Fruit fly (Drosophila melanogaster): ENCODE measurements around the gene CG31668.

CG31668 gene

DNA sequence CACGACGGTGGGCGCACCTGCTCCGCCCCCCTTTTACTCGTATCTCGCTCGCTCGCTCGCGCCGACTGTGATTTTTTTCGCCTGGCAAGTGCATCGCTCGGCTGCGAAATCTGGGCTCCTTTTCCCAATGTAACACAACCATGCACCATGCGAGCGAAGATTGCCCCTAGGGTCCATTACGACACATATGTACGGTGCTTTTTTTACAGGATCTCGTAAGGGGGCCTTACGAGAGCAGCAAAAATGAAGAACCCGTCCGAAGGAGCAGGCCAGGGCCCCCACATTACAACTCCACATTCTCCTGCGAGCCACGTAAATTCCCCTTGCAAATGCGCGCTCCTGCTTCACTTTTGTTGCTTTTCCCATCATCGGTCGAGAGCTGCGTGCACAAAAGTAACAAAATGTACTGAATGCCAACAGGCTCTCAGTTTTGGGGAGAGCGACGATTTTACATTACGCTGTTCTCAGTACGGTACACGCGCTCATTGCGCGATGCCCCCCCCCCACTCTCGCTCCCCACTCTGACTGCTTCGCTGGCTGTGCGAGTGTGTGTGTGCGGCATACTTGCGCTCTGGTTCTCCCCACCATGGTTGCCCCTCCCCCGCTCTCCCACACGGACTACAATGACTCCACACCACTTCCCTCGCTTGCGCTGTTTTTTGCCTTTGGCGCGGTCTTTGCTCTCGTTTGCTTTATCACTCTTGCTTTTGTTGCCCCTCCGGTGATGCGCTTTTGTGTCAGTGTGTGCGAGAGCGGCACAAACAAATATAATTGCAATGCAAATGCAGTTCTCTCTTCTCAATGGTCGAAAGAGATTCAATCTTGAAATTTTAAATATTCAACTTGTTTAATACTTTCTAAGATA is 2.9 kb downstream of the CG31668 start (continued):
- TF ChIP-seq pros (GFP tag; optimal IDR thresholded peaks at IDR 0.05) (peak; percentile 65), dmrt99B (tag; optimal IDR thresholded peaks at IDR 0.05) (no peak), CG17359 (tag; optimal IDR thresholded peaks at IDR 0.05) (no peak), lilli (GFP tag; optimal IDR thresholded peaks at IDR 0.05) (no peak), hkb (optimal IDR thresholded peaks at IDR 0.05) (no peak), hkb (GFP tag; IDR thresholded peaks at IDR 0.05) (0 out of 2 replicates have a peak, but pooled peaks have one; percentile 33), wor (GFP tag; IDR thresholded peaks at IDR 0.05) (no peak), Dad (GFP tag; optimal IDR thresholded peaks at IDR 0.05) (no peak), Side (GFP tag; optimal IDR thresholded peaks at IDR 0.05) (no peak), CG15073 (GFP tag; optimal IDR thresholded peaks at IDR 0.05) (no peak), CG4424 (GFP tag; optimal IDR thresholded peaks at IDR 0.05) (no peak), kay (GFP tag; optimal IDR thresholded peaks at IDR 0.05) (peak; percentile 39), Poxn (GFP tag; IDR thresholded peaks at IDR 0.05) (no peak), sens (GFP tag) (peak; percentile 46), p53 (GFP tag; optimal IDR thresholded peaks at IDR 0.05) (no peak), sqz (GFP tag; optimal IDR thresholded peaks at IDR 0.05) (peak; percentile 70), Dref (GFP tag; IDR thresholded peaks at IDR 0.05) (0 out of 2 replicates have a peak, but pooled peaks have one; percentile 29), sna (GFP tag; IDR thresholded peaks at IDR 0.05; ENCODE audit: partially characterized antibody) (peak; percentile 38; the same call in 1 of the 2 replicates), CG4617 (GFP tag; optimal IDR thresholded peaks at IDR 0.05; ENCODE audit: borderline replicate concordance) (no peak), CG13296 (GFP tag; optimal IDR thresholded peaks at IDR 0.05) (no peak), CG17829 (tag; optimal IDR thresholded peaks at IDR 0.05) (no peak), CG9817 (tag; optimal IDR thresholded peaks at IDR 0.05) (no peak), chif (GFP tag; optimal IDR thresholded peaks at IDR 0.05) (no peak), rib (GFP tag; IDR thresholded peaks at IDR 0.05) (peak; percentile 70), CG14050 (GFP tag; IDR thresholded peaks at IDR 0.05) (no peak), Vsx1 (GFP tag; optimal IDR thresholded peaks at IDR 0.05) (no peak), Mes4 (GFP tag; optimal IDR thresholded peaks at IDR 0.05) (no peak), mam (GFP tag; optimal IDR thresholded peaks at IDR 0.05) (no peak), Dp (GFP tag; optimal IDR thresholded peaks at IDR 0.05) (no peak), CG30431 (GFP tag; optimal IDR thresholded peaks at IDR 0.05) (no peak), Myb (GFP tag; optimal IDR thresholded peaks at IDR 0.05) (no peak), slp2 (GFP tag; optimal IDR thresholded peaks at IDR 0.05) (no peak), gsb-n (tag; optimal IDR thresholded peaks at IDR 0.05) (no peak), chn (GFP tag; optimal IDR thresholded peaks at IDR 0.05) (no peak), CG18262 (tag; optimal IDR thresholded peaks at IDR 0.05) (no peak), ind (GFP tag; optimal IDR thresholded peaks at IDR 0.05) (no peak), lbe (GFP tag; optimal IDR thresholded peaks at IDR 0.05) (peak; percentile 27), CG7357 (GFP tag; IDR thresholded peaks at IDR 0.05) (no peak), sim (GFP tag; IDR thresholded peaks at IDR 0.05) (0 out of 2 replicates have a peak, but pooled peaks have one; percentile 5), CG32767 (GFP tag; IDR thresholded peaks at IDR 0.05) (no peak), CG7556 (GFP tag; optimal IDR thresholded peaks at IDR 0.05) (no peak), CG3163 (GFP tag; optimal IDR thresholded peaks at IDR 0.05) (no peak), crp (GFP tag; optimal IDR thresholded peaks at IDR 0.05) (no peak), ERR (GFP tag; optimal IDR thresholded peaks at IDR 0.05) (no peak), CG31441 (GFP tag; IDR thresholded peaks at IDR 0.05) (no peak), CG12155 (GFP tag; optimal IDR thresholded peaks at IDR 0.05) (no peak), HmgD (GFP tag; optimal IDR thresholded peaks at IDR 0.05) (no peak), Lpt (GFP tag; optimal IDR thresholded peaks at IDR 0.05) (no peak), gro (GFP tag; optimal IDR thresholded peaks at IDR 0.05) (no peak), sima (GFP tag; optimal IDR thresholded peaks at IDR 0.05) (no peak), Dfd (GFP tag; optimal IDR thresholded peaks at IDR 0.05) (no peak)
